Fruit fly (Drosophila melanogaster): ENCODE measurements around the gene RnrL.
A peak's percentile ranks its signal among the peaks of the same experiment; 100 is the strongest.

Gene RnrL

dm6 chr2L:10306518-10307260, 21.1 kb downstream of the RnrL start, which contains the start of the genes CG5390 and CG4968 (continued):
- TF ChIP-seq Six4 (GFP tag; optimal IDR thresholded peaks at IDR 0.05) (peak; percentile 18), CG18262 (tag; optimal IDR thresholded peaks at IDR 0.05) (peak; percentile 69), CG9727 (GFP tag; optimal IDR thresholded peaks at IDR 0.05) (peak; percentile 52), CkIIα-i1 (GFP tag; IDR thresholded peaks at IDR 0.05) (no peak), CG1024 (GFP tag; IDR thresholded peaks at IDR 0.05) (peak; percentile 17; the same call in 1 of the 2 replicates), Antp (GFP tag; optimal IDR thresholded peaks at IDR 0.05) (peak; percentile 6), Vsx1 (GFP tag; optimal IDR thresholded peaks at IDR 0.05) (peak; percentile 57), CG9797 (GFP tag; optimal IDR thresholded peaks at IDR 0.05) (no peak), Nf-YC (tag; optimal IDR thresholded peaks at IDR 0.05) (peak; percentile 78), klu (GFP tag; IDR thresholded peaks at IDR 0.05) (no peak), CG42726 (GFP tag; IDR thresholded peaks at IDR 0.05; ENCODE audit: partially characterized antibody) (no peak), Awh (GFP tag; IDR thresholded peaks at IDR 0.05) (peak; percentile 11; the same call in 1 of the 2 replicates), Aef1 (GFP tag; IDR thresholded peaks at IDR 0.05) (peak; percentile 38; the same call in 1 of the 3 replicates), NK7.1 (GFP tag; optimal IDR thresholded peaks at IDR 0.05) (no peak), fd64A (GFP tag; optimal IDR thresholded peaks at IDR 0.05) (no peak), B-H1 (GFP tag; IDR thresholded peaks at IDR 0.05) (peak; percentile 34; the same call in 1 of the 3 replicates), D19B (GFP tag; optimal IDR thresholded peaks at IDR 0.05) (peak; percentile 50), NC2β (GFP tag; optimal IDR thresholded peaks at IDR 0.05) (no peak), row (GFP tag; IDR thresholded peaks at IDR 0.05) (peak; percentile 82), pb (GFP tag; optimal IDR thresholded peaks at IDR 0.05) (no peak), pzg (GFP tag; optimal IDR thresholded peaks at IDR 0.05) (peak; percentile 69), ato (GFP tag; IDR thresholded peaks at IDR 0.05; ENCODE audit: partially characterized antibody) (peak; percentile 27; the same call in 1 of the 2 replicates), CG10959 (GFP tag; IDR thresholded peaks at IDR 0.05) (no peak), CG6654 (GFP tag; optimal IDR thresholded peaks at IDR 0.05) (no peak), Ssrp (tag; optimal IDR thresholded peaks at IDR 0.05) (peak; percentile 49), CG10431 (GFP tag; optimal IDR thresholded peaks at IDR 0.05) (peak; percentile 39), CG32532 (GFP tag; IDR thresholded peaks at IDR 0.05) (peak; percentile 78), dmrt11E (tag; optimal IDR thresholded peaks at IDR 0.05) (peak; percentile 7), CG8388 (GFP tag; optimal IDR thresholded peaks at IDR 0.05) (peak; percentile 64), CG3407 (GFP tag; optimal IDR thresholded peaks at IDR 0.05) (peak; percentile 56), chn (GFP tag; optimal IDR thresholded peaks at IDR 0.05) (peak; percentile 1), CG1233 (GFP tag; optimal IDR thresholded peaks at IDR 0.05) (peak; percentile 46), CG6175 (GFP tag; IDR thresholded peaks at IDR 0.05) (no peak), CG3838 (GFP tag; optimal IDR thresholded peaks at IDR 0.05) (no peak), Dip2 (GFP tag; IDR thresholded peaks at IDR 0.05) (no peak), CG2678 (tag; optimal IDR thresholded peaks at IDR 0.05) (no peak), Lhr (GFP tag; optimal IDR thresholded peaks at IDR 0.05) (peak; percentile 63), Hr51 (GFP tag; optimal IDR thresholded peaks at IDR 0.05) (peak; percentile 30 to 83), ab (GFP tag; optimal IDR thresholded peaks at IDR 0.05) (no peak), CG13287 (GFP tag; IDR thresholded peaks at IDR 0.05; ENCODE audit: partially characterized antibody) (peak; percentile 73), CG18476 (GFP tag; optimal IDR thresholded peaks at IDR 0.05) (peak; percentile 50), mirr (GFP tag; optimal IDR thresholded peaks at IDR 0.05) (peak; percentile 20), CG12659 (GFP tag; optimal IDR thresholded peaks at IDR 0.05) (peak; percentile 86), CG30020 (tag; optimal IDR thresholded peaks at IDR 0.05) (peak; percentile 94), sima (GFP tag; optimal IDR thresholded peaks at IDR 0.05) (no peak), CG12744 (GFP tag; optimal IDR thresholded peaks at IDR 0.05) (no peak), CG2120 (GFP tag; optimal IDR thresholded peaks at IDR 0.05) (peak; percentile 75), exex (tag; optimal IDR thresholded peaks at IDR 0.05) (peak; percentile 48), CG12236 (GFP tag; optimal IDR thresholded peaks at IDR 0.05) (no peak)

Data from whole organism, embryonic.